Worm (Caenorhabditis elegans): ENCODE results near the gene hrg-2.

ce11 chrV:12405929-12406328 lies 4.4 kb downstream of the hrg-2 start, which contains the start of gene K01D12.10:
- TF ChIP-seq pqm-1 (tag; optimal IDR thresholded peaks at IDR 0.05) (no peak), lir-3 (tag; optimal IDR thresholded peaks at IDR 0.05) (no peak)

Measured in whole organism, L4 larva.